Worm (Caenorhabditis elegans) whole organism, early embryonic: ENCODE data around the gene let-767.

ENCODE experiments used
- F13C5.2 ChIP-seq: sonication (generic microtip); optimal IDR thresholded peaks from 2 replicates; lab custom pipeline; 2017; ENCODE audit warnings: mild to moderate bottlenecking, missing genetic modification characterization, inconsistent platforms, missing compliant biosample characterization
- ceh-13 ChIP-seq: fragments of 200-800 bp; sonication (Bioruptor generic); optimal IDR thresholded peaks from 2 replicates; lab custom pipeline; 2018; ENCODE audit warnings: mild to moderate bottlenecking, missing genetic modification characterization, missing compliant biosample characterization
- flt-1 ChIP-seq: fragments of 200-800 bp; sonication (Bioruptor generic); IDR thresholded peaks from 2 replicates; pipeline ENCODE4 v1.3.6; 2022; ENCODE audit warnings: missing genetic modification characterization, missing compliant biosample characterization
- scrt-1 ChIP-seq: fragments of 200-800 bp; sonication (Bioruptor generic); IDR thresholded peaks from 2 replicates; pipeline ENCODE4 v1.3.6; 2022; ENCODE audit warnings: missing genetic modification characterization, missing compliant biosample characterization

DNA sequence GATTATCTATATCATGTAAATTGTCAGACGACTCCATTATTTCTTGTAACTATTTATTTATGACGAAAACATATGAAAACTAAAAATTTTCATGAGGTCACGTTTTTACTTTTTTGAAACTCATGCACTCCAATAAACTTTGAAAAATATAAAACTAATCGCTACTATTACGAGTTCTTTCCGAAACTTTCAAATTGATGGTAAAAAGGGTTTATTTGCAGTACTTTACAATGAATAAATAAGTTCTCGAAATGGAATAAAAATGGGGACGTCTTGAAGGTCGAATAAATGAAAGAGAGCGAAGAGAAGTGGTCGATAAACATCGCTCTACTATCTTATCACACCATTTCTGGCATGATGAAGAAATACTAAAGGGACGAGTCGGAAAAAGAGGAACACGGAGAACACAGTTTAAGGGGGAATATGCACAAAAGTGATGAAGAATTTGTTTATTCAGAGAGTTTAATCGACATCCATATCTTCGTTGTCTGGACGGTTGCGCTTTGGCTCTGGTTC lies at the start of gene let-767:
- TF ChIP-seq F13C5.2 (no peak), scrt-1 (GFP tag; lab: Robert Waterston, UW) (no peak), ceh-13 (no peak), flt-1 (GFP tag; lab: Robert Waterston, UW) (no peak)
